Worm (Caenorhabditis elegans): ENCODE data around the gene T26C12.2.

ce11 chrIV:3260216-3260615 lies 5.3 kb downstream of the T26C12.2 start:
- TF ChIP-seq W03F9.2 (tag; optimal IDR thresholded peaks at IDR 0.05) (no peak), dao-5 (tag; optimal IDR thresholded peaks at IDR 0.05) (no peak), him-1 (tag; optimal IDR thresholded peaks at IDR 0.05) (no peak)

Measured in whole organism, L4/young adult.